Worm (Caenorhabditis elegans): ENCODE results near the gene F52G3.1.

F52G3.1 gene

ce11 chrX:16928087-16928486 is 35.6 kb upstream of the F52G3.1 start (continued):
- TF ChIP-seq let-526 (GFP tag; IDR thresholded peaks at IDR 0.05) (0 out of 2 replicates have a peak, but pooled peaks have one; percentile 8), let-607 (tag; optimal IDR thresholded peaks at IDR 0.05) (peak; percentile 15 to 49), tbx-9 (tag; optimal IDR thresholded peaks at IDR 0.05; ENCODE audit: borderline replicate concordance) (no peak), dpff-1 (tag; optimal IDR thresholded peaks at IDR 0.05) (no peak), K11D2.4 (GFP tag; IDR thresholded peaks at IDR 0.05) (no peak), F57A8.1 (GFP tag; optimal IDR thresholded peaks at IDR 0.05) (no peak), xnd-1 (tag; optimal IDR thresholded peaks at IDR 0.05) (no peak), egl-18 (GFP tag; IDR thresholded peaks at IDR 0.05) (peak; percentile 62; the same call in 1 of the 2 replicates), ceh-40 (GFP tag; IDR thresholded peaks at IDR 0.05) (no peak), nhr-80 (tag; optimal IDR thresholded peaks at IDR 0.05) (peak; percentile 9), F37B4.10 (GFP tag; IDR thresholded peaks at IDR 0.05) (no peak), ekl-4 (GFP tag; IDR thresholded peaks at IDR 0.05) (no peak), nhr-27 (tag; optimal IDR thresholded peaks at IDR 0.05) (no peak), Y79H2A.3 (GFP tag; conservative IDR thresholded peaks at IDR 0.05) (no peak), Y53F4B.3 (GFP tag; IDR thresholded peaks at IDR 0.05) (no peak), unc-130 (GFP tag; optimal IDR thresholded peaks at IDR 0.05) (peak; percentile 6), attf-3 (GFP tag; conservative IDR thresholded peaks at IDR 0.05) (no peak), snpc-1.3 (tag; optimal IDR thresholded peaks at IDR 0.05; ENCODE audit: insufficient read depth) (peak; percentile 50), K12H6.12 (tag; optimal IDR thresholded peaks at IDR 0.05) (peak; percentile 49), dox-1 (GFP tag; IDR thresholded peaks at IDR 0.05) (peak; percentile 70; the same call in 1 of the 2 replicates), ZK185.1 (tag; optimal IDR thresholded peaks at IDR 0.05; ENCODE audit: poor library complexity, severe bottlenecking) (peak; percentile 43), hlh-12 (tag; optimal IDR thresholded peaks at IDR 0.05) (peak; percentile 47), hmg-20 (GFP tag; IDR thresholded peaks at IDR 0.05) (peak; percentile 38; the same call in 1 of the 2 replicates), Y67H2A.10 (GFP tag; conservative IDR thresholded peaks at IDR 0.05) (no peak), nhr-90 (tag; optimal IDR thresholded peaks at IDR 0.05) (peak; percentile 68), die-1 (tag; optimal IDR thresholded peaks at IDR 0.05) (peak; percentile 79), rcor-1 (GFP tag; IDR thresholded peaks at IDR 0.05) (0 out of 2 replicates have a peak, but pooled peaks have one; percentile 48), ceh-79 (tag; optimal IDR thresholded peaks at IDR 0.05) (no peak), bed-2 (GFP tag; IDR thresholded peaks at IDR 0.05) (no peak), mxl-1 (tag; optimal IDR thresholded peaks at IDR 0.05) (peak; percentile 28), madf-3 (GFP tag; IDR thresholded peaks at IDR 0.05) (peak; percentile 74), F57C9.4 (tag; optimal IDR thresholded peaks at IDR 0.05) (no peak), rpc-1 (optimal IDR thresholded peaks at IDR 0.05) (peak; percentile 69), rpc-1 (tag; optimal IDR thresholded peaks at IDR 0.05) (peak; percentile 88), ceh-91 (GFP tag; IDR thresholded peaks at IDR 0.05) (no peak), lin-54 (GFP tag; optimal IDR thresholded peaks at IDR 0.05) (no peak), B0336.3 (GFP tag; IDR thresholded peaks at IDR 0.05) (no peak), Y53G8AR.9 (GFP tag; conservative IDR thresholded peaks at IDR 0.05) (no peak), sdz-38 (tag; optimal IDR thresholded peaks at IDR 0.05) (peak; percentile 56), snpc-1.1 (tag; optimal IDR thresholded peaks at IDR 0.05; ENCODE audit: insufficient read depth) (peak; percentile 8), lsl-1 (GFP tag; optimal IDR thresholded peaks at IDR 0.05) (no peak), ama-1 (optimal IDR thresholded peaks at IDR 0.05) (no peak), ama-1 (GFP tag; optimal IDR thresholded peaks at IDR 0.05) (no peak), atf-7 (tag; optimal IDR thresholded peaks at IDR 0.05) (peak; percentile 9), F10E7.11 (tag; optimal IDR thresholded peaks at IDR 0.05) (no peak), akir-1 (GFP tag; optimal IDR thresholded peaks at IDR 0.05) (no peak), ztf-26 (tag; optimal IDR thresholded peaks at IDR 0.05) (no peak), sptf-2 (GFP tag; optimal IDR thresholded peaks at IDR 0.05) (no peak), him-1 (tag; optimal IDR thresholded peaks at IDR 0.05) (peak; percentile 77), attf-6 (GFP tag; IDR thresholded peaks at IDR 0.05) (peak; percentile 35; the same call in 1 of the 2 replicates)

Measured in whole organism, young adult.